Fruit fly (Drosophila melanogaster) ovary, adult (tissue): ENCODE data around the gene CAH9.

Experiments used
- CG17801 ChIP-seq: fragments of 200-800 bp; optimal IDR thresholded peaks from 2 replicates; lab custom pipeline; 2019; ENCODE audit warnings: missing biosample characterization, mild to moderate bottlenecking, missing genetic modification characterization, moderate library complexity; ENCODE audit not compliant: partially characterized antibody

CAH9 gene

DNA sequence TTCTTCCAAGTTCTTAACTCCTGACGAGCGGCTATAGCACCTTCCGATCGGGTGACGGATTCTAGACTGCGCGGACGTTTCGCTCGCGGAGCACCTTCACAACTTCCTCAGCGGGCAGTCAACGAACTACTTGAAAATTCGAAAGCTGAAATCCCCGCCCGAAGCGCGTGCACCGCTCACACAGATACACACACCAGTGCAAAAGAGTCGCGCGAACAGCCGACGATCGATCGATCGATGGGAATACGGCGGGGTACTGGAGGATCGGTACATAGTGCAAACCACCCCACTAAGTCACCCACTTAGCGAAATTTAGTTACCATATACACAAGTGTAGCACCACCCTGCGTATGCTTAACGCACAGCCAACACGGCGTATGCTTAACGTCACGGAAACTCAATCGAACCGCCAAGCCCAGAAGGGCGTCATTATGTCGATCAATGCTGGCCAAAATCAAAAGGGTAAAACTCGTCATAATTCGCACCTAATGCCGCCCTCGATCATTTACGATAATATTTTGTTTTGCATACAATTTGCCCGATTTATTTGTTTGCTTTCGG is at the start of gene CAH9:
Gene CAH9, minus strand, starts transcription at position 51 of the 561 bp plus-strand sequence.
- no peak for TF ChIP-seq CG17801 (GFP tag; lab: Kevin White, UChicago)

DNA sequence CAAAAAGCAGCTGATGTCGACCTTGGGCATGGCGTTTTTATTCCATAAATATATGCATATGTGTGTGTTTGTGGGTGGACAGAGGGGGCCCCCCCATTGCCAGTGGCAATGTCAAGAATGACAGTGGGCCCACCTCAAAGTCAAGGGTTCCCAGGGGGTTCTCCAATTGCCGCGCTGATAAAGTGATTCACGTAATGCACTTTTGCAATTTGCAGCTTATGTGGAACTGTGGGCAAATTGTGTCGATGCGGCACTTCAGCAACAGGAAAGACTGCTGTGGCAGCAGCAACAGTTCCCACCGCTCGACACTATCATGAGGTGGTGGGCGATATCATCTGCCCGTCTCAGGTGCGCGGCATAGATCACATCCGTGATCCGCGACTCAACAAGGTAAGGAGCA is 48.0 kb upstream of the CAH9 start:
- TF ChIP-seq CG17801 (GFP tag; lab: Kevin White, UChicago): no peak

DNA sequence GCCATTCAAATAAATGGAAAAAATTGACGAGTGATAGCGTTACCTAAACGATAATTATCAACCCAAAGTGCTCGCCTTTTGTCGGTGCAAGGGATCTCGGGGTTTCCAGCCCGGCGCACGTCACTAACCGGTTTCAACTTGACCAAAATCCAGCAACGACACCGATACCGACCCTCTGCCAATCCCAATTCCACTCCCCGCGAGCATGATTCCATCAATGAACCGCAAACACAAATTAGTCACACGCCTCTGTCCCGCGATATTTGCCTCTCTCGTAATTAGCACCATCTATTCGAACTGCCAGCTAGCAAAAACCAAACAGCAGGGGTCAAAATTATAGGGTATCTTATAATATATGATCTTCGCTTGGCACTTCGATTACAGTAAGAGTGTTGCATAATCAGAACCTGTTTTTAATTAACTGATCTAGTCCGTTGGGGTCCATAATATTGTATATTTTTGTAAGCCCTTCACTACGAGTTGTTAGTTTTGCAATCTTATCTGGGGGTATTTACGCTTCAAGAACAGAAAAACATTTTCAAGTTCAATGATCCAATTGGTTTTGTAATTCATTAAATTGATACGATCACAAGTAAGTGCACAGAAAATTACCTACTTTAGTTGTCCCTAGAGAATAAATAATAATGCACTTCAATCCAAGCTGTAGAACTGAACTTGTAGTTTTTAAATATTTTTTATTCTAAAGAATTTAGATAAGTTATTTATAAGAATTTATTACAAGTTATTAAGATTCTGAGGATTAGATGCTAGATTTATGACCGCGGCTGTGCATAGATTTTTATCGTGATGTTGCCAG is 47.3 kb upstream of the CAH9 start:
- no peak for TF ChIP-seq CG17801 (GFP tag; lab: Kevin White, UChicago)

DNA sequence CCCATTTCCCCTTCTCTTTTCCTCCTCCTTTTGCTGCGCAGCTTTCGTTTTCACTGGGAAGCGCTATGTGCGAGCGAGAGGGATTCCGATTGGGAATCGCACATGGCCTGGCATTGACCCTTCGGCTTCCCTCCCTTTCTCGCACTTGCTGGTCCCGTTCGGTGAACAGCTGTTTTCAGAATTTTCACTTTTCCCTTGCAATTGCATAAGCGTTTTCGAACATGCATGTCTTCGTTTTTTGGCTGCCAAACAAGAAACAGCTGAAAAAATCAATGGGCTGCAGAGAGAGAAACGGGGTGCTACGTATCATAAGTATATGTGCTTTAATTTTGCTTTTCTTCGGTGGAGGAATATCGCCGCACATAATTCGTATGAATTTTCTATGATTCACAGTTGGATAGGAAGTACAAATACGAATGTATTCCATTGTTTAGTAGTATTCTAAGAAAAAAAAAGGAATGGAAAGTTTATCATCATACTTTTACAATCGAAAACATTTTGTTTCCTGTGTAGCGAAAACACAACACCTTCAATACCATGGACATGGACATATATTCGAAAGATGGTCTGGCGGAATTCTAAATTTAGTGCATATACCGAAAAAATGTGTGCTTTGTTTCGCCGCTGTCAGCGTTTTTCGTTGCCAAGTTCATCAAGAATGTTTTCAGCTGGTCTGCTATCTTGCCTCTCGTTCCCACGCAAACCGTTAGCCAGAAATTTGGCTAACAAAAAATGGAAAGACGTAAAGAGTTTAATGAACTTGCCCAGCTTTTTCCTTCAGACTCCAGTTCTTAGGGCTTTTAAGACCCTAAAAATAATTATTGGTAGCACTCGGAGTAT is 46.4 kb upstream of the CAH9 start:
- TF ChIP-seq CG17801 (GFP tag; lab: Kevin White, UChicago): peak; percentile 69

DNA sequence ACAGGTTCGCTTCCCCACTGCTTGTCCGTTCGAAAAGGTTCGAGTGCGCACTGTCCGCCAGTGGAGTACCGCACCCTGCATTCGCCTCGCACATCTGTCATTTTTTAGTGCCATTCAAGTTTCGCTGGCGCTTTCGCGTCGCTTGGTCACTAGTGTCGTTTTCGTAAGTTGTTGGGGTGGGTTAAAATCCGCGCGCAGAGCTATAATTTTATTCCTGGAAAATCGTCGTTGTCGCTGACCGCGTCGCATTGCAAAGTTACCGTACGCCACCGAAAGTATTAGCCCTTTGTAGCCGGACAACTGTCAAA is 45.5 kb upstream of the CAH9 start, which contains the start of gene Men-b:
Gene Men-b, plus strand, starts transcription at position 147 of the 308 bp plus-strand sequence.
- TF ChIP-seq CG17801 (GFP tag; lab: Kevin White, UChicago): peak; percentile 8

DNA sequence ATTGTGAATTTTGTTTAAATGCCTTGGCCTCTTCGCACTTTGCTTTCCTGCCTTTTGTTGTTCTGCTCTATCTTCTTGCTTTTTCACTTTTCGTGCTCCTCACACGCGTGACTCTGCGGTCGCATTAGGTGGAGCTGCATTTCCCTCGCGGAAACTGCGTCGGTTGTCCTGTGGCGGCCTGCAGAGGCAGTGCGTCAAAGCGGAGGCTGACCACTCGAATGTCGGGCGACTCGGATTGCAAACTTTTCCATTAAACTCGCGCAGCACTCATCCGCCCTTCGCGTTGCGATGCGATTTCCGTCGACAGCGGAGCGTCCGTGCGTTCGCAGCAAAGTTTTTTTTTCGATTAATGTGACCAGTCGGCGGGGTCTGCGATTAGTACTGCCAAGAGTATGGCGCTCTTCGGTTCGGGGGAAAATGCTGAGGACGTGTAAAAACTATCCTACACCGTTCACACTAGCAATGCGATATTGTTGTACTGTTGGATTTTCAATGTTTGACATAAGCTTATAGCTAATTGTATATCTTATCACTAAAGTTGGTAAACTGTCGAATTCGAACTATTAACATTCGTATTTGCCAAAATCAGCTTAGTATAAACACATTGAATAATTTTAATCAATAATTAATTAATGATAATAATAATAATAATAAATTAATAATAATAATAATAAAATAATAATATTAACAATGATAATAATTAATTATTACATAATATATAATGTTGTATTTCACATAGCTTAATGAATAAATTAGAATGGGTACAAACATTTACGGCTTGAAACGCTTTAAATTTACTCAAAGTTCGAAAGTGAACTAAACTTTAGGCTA is 44.9 kb upstream of the CAH9 start, which contains the start of gene CG6051:
Gene CG6051, minus strand, starts transcription at position 385 of the 831 bp plus-strand sequence.
- TF ChIP-seq CG17801 (GFP tag; lab: Kevin White, UChicago): peak; percentile 53

DNA sequence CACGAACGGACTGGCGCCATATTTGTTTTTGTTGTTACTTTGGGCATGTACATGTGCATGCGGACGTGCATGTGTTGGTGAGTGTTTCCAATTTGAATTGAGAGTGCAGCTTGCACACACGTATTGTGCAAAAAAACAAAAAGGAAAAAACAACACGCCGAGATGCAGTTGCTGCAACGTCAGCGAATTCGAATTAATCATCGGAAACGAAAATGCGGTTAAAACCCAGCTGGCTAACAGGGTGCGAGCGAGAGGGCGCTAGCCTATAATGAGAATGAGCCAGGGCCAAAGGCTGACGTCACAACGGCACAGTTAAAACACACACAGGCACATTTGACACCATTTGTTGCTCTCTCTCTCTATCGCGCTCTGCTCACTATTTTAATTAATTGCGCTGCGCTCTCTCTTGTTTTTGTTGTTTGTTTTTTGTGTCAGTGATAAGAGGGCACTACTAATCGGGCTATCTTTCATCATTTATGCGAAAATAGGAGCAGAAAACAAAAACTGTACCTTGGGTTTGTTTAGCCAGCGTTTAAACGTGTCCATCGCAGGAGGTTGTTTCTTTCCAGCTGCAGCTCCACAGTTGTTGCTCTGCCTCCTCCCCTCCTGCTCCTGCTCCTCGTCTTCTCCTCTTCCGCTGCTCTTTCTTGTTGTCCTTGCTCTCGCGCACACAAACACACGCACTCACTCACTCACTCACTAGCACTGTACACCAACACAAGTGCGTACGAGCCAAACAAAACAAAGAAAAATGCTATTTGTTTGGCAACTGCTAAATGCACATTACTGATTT is 44.1 kb upstream of the CAH9 start:
- TF ChIP-seq CG17801 (GFP tag; lab: Kevin White, UChicago): peak; percentile 36

DNA sequence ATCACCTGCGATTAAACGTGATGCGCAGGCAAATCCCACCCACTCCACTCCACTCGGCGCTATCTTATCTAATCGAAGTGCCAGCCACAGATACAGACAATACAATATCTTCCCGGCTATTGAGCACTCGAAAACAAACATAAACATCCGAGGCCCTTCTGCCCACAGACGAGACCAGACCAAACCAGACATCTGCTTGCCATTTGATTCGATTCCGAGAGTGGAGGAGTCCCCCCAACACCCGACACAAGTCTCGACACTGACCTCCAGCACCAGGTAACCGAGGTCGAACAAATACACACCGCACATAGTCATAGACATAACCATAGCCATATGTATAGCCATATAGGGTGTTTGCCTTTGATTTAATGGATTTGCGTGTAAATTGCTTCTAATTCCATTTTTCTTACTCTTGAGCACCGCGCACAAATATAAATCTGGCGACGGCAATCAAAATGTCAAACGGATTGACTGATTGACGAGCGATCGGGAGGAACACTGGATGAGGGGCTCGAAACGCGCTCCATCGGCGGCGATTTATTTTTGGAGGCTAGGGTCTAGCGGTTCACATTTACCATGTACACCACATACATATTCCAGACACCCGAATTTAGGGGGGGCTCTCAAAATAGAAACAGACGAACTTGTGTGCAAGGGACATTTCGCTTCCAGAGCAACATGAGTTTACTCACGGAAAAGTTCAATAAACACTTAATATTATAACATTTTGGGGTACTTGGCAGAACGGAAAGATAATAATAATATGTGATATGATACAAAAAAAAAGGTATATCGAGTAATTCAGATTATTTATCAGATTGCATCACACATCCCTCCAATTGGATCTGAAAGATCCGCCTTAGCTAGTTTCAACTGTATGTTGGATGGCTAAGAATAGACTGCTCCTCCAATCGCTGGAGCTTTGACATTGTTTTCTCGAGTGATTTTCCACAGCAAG is 43.1 kb upstream of the CAH9 start:
- no peak for TF ChIP-seq CG17801 (GFP tag; lab: Kevin White, UChicago)

DNA sequence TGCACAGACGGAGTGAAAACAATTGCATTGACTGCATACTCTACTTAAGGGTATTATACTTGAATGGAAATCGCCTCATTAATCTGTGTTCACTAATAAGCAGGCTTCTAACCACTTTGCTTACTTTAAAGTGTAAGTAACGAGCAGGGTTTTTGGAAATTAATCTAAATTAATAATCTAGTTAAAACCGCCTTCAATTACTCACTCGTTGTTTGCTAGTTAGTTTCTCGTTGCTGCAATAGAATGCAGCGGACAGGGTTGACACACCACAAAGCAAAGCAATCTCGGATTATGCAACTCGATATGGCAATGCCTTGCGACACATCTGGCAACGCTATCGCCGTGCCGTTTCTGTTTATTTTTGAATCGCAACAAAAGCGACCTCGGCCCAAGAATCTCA is 34.0 kb upstream of the CAH9 start:
- TF ChIP-seq CG17801 (GFP tag; lab: Kevin White, UChicago): no peak

DNA sequence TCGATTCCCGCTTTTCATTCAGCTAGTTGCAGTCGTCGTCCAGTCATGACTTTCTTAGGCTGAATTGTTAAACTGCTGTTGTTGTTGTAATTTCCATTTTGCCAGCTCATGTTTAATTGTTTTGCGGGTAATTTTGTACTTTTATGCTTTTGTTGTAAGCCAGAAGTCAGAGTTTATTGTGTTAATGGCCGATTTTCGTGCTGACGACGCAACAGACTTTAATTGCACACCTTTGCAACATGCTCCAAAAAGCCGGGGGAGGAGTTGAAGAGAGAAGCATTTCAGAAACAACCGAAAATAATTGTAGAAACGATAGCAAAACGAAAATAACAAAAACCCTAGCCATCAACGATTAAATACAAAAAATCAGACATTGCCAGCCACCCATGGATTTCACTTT is 32.7 kb upstream of the CAH9 start:
- peak; percentile 9 for TF ChIP-seq CG17801 (GFP tag; lab: Kevin White, UChicago)

DNA sequence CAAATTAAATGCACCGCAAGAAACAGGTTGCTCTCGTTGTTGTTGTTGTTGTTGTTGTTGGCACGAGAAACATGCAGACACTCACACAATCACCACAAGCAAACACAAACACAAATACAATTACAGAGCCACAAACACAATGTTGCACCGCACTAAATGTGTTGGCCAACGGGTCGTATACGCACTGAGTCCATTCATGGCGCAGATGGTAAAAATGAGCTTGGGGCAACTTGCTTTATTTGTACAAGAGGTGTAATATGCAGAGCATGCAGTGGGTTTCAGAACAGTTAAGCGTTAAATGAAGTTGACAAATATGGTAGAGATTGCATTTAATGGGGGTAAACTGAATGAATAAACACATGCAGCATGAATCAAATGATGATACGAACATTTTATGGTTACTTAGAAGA is 31.9 kb upstream of the CAH9 start:
- TF ChIP-seq CG17801 (GFP tag; lab: Kevin White, UChicago): no peak
